Worm (Caenorhabditis elegans): ENCODE measurements around the gene F10B5.2.

DNA sequence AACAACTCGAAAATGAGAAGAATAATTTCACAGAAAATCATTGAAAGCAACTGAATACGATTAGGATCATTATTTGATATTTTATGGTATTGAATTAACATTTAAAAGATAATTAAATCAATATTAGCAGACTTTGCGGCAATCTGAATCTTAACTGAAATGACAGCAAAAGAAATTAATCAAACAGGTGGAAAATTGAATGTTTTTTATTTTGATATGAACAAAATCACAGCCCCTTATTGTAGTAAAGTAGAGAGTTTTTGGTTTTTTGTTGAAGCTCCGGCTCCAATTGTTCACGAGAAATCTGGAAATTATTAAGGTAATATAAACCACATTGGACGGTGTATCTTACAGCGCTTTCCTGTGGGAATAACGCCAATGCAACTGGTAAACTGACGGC is 42.5 kb upstream of the F10B5.2 start, which contains the start of gene sre-2:
- TF ChIP-seq lin-13 (GFP tag; optimal IDR thresholded peaks at IDR 0.05) (no peak), unc-62 (GFP tag; optimal IDR thresholded peaks at IDR 0.05 in 1 of 2) (no peak), unc-62 (tag; optimal IDR thresholded peaks at IDR 0.05) (no peak), D1046.2 (GFP tag; IDR thresholded peaks at IDR 0.05) (no peak), mdl-1 (tag; optimal IDR thresholded peaks at IDR 0.05) (no peak)

Measured in whole organism, L4 larva.